Worm (Caenorhabditis elegans): ENCODE results near the gene dsh-2.

- TF ChIP-seq nhr-76 (tag; optimal IDR thresholded peaks at IDR 0.05) (no peak), ztf-11 (tag; optimal IDR thresholded peaks at IDR 0.05) (no peak), nhr-12 (tag; optimal IDR thresholded peaks at IDR 0.05) (no peak), snpc-4 (tag; optimal IDR thresholded peaks at IDR 0.05) (no peak), elt-3 (tag; optimal IDR thresholded peaks at IDR 0.05) (no peak), nhr-2 (tag; optimal IDR thresholded peaks at IDR 0.05) (no peak), nhr-237 (tag; optimal IDR thresholded peaks at IDR 0.05) (no peak), sptf-1 (tag; optimal IDR thresholded peaks at IDR 0.05) (no peak), mep-1 (tag; optimal IDR thresholded peaks at IDR 0.05) (no peak)
Observed at ce11 chrII:5069525-5069924, 11.4 kb downstream of the dsh-2 start, which contains the start of gene idpb-2.

All from whole organism, mixed stage, embryonic.